Worm (Caenorhabditis elegans): ENCODE data around the gene C23G10.5.

C23G10.5 gene

ce11 chrIII:6149467-6150072, 41.3 kb upstream of the C23G10.5 start, which contains the start of the genes wht-7 and Y42G9A.1:
wht-7 (minus strand) TSS chrIII:6149597.
Y42G9A.1 (plus strand) TSS chrIII:6149961.
- no peak for TF ChIP-seq tbx-37 (GFP tag; conservative IDR thresholded peaks at IDR 0.05)
- TF ChIP-seq scrt-1 (GFP tag; IDR thresholded peaks at IDR 0.05) = no peak
- no peak for TF ChIP-seq ceh-36 (tag; optimal IDR thresholded peaks at IDR 0.05)
- TF ChIP-seq tra-4 (tag; optimal IDR thresholded peaks at IDR 0.05) = no peak
- TF ChIP-seq hmbx-1 (tag; optimal IDR thresholded peaks at IDR 0.05) = no peak
- TF ChIP-seq pes-1 (GFP tag; IDR thresholded peaks at IDR 0.05) = no peak
- no peak for TF ChIP-seq sea-1 (GFP tag; conservative IDR thresholded peaks at IDR 0.05)
- no peak for TF ChIP-seq ceh-13 (GFP tag; optimal IDR thresholded peaks at IDR 0.05)
- TF ChIP-seq tbx-11 (GFP tag; IDR thresholded peaks at IDR 0.05) = no peak
- TF ChIP-seq ama-1 (optimal IDR thresholded peaks at IDR 0.05) = no peak
- TF ChIP-seq B0310.2 (tag; optimal IDR thresholded peaks at IDR 0.05) = no peak
- TF ChIP-seq hmg-4 (GFP tag; optimal IDR thresholded peaks at IDR 0.05) = no peak
- no peak for TF ChIP-seq F13C5.2 (tag; optimal IDR thresholded peaks at IDR 0.05)
- TF ChIP-seq aly-1 (tag; optimal IDR thresholded peaks at IDR 0.05) = no peak
- no peak for TF ChIP-seq hnd-1 (tag; optimal IDR thresholded peaks at IDR 0.05)
- TF ChIP-seq flt-1 (GFP tag; IDR thresholded peaks at IDR 0.05) = no peak
- TF ChIP-seq ets-7 (tag; optimal IDR thresholded peaks at IDR 0.05) = no peak

ce11 chrIII:6154586-6154985, 36.3 kb upstream of the C23G10.5 start:
- TF ChIP-seq F13C5.2 (tag; optimal IDR thresholded peaks at IDR 0.05) = no peak
- TF ChIP-seq hmg-4 (GFP tag; optimal IDR thresholded peaks at IDR 0.05) = no peak
- TF ChIP-seq sea-1 (GFP tag; conservative IDR thresholded peaks at IDR 0.05) = no peak
- TF ChIP-seq ceh-36 (tag; optimal IDR thresholded peaks at IDR 0.05) = no peak
- TF ChIP-seq hnd-1 (tag; optimal IDR thresholded peaks at IDR 0.05) = no peak

- TF ChIP-seq aly-1 (tag; optimal IDR thresholded peaks at IDR 0.05) (no peak), sea-1 (GFP tag; conservative IDR thresholded peaks at IDR 0.05) (no peak), tbx-37 (GFP tag; conservative IDR thresholded peaks at IDR 0.05) (no peak), flt-1 (GFP tag; IDR thresholded peaks at IDR 0.05) (no peak), tra-4 (tag; optimal IDR thresholded peaks at IDR 0.05) (no peak), ama-1 (optimal IDR thresholded peaks at IDR 0.05) (no peak), ceh-13 (GFP tag; optimal IDR thresholded peaks at IDR 0.05) (no peak), B0310.2 (tag; optimal IDR thresholded peaks at IDR 0.05) (no peak), hmg-4 (GFP tag; optimal IDR thresholded peaks at IDR 0.05) (no peak), F13C5.2 (tag; optimal IDR thresholded peaks at IDR 0.05) (no peak), tbx-11 (GFP tag; IDR thresholded peaks at IDR 0.05) (no peak), hmbx-1 (tag; optimal IDR thresholded peaks at IDR 0.05) (no peak)
These were observed 35.1 kb upstream of the C23G10.5 start for ce11 chrIII:6155787-6156186.

ce11 chrIII:6157708-6158321, 33.1 kb upstream of the C23G10.5 start, which contains the start of gene anmt-2:
anmt-2 (minus strand) TSS chrIII:6157758.
- TF ChIP-seq tbx-37 (GFP tag; conservative IDR thresholded peaks at IDR 0.05) (no peak), tbx-11 (GFP tag; IDR thresholded peaks at IDR 0.05) (no peak), flt-1 (GFP tag; IDR thresholded peaks at IDR 0.05) (no peak), ceh-13 (GFP tag; optimal IDR thresholded peaks at IDR 0.05) (no peak), sea-1 (GFP tag; conservative IDR thresholded peaks at IDR 0.05) (no peak), scrt-1 (GFP tag; IDR thresholded peaks at IDR 0.05) (no peak), hnd-1 (tag; optimal IDR thresholded peaks at IDR 0.05) (no peak), F13C5.2 (tag; optimal IDR thresholded peaks at IDR 0.05) (no peak), ama-1 (optimal IDR thresholded peaks at IDR 0.05) (no peak), hmg-4 (GFP tag; optimal IDR thresholded peaks at IDR 0.05) (no peak), ceh-36 (tag; optimal IDR thresholded peaks at IDR 0.05) (no peak)

- TF ChIP-seq tbx-11 (GFP tag; IDR thresholded peaks at IDR 0.05) = peak; percentile 87
- TF ChIP-seq aly-1 (tag; optimal IDR thresholded peaks at IDR 0.05) = peak; percentile 71
- no peak for TF ChIP-seq ets-7 (tag; optimal IDR thresholded peaks at IDR 0.05)
- peak; percentile 88 for TF ChIP-seq B0310.2 (tag; optimal IDR thresholded peaks at IDR 0.05)
- TF ChIP-seq tbx-37 (GFP tag; conservative IDR thresholded peaks at IDR 0.05) = peak; percentile 87
- TF ChIP-seq hnd-1 (tag; optimal IDR thresholded peaks at IDR 0.05) = peak; percentile 81
- TF ChIP-seq sea-1 (GFP tag; conservative IDR thresholded peaks at IDR 0.05) = peak; percentile 94
- TF ChIP-seq F13C5.2 (tag; optimal IDR thresholded peaks at IDR 0.05) = peak; percentile 92
- TF ChIP-seq ama-1 (optimal IDR thresholded peaks at IDR 0.05) = no peak
- peak; percentile 91 for TF ChIP-seq ceh-36 (tag; optimal IDR thresholded peaks at IDR 0.05)
- TF ChIP-seq ceh-13 (GFP tag; optimal IDR thresholded peaks at IDR 0.05) = peak; percentile 83
- TF ChIP-seq hmg-4 (GFP tag; optimal IDR thresholded peaks at IDR 0.05) = peak; percentile 88
- peak; percentile 72 for TF ChIP-seq hmbx-1 (tag; optimal IDR thresholded peaks at IDR 0.05)
- peak; percentile 94 for TF ChIP-seq pes-1 (GFP tag; IDR thresholded peaks at IDR 0.05)
- TF ChIP-seq tra-4 (tag; optimal IDR thresholded peaks at IDR 0.05) = peak; percentile 74
- TF ChIP-seq flt-1 (GFP tag; IDR thresholded peaks at IDR 0.05) = peak; percentile 93
- peak; percentile 95 for TF ChIP-seq scrt-1 (GFP tag; IDR thresholded peaks at IDR 0.05)
These were observed 32.1 kb upstream of the C23G10.5 start, which contains the start of gene nfm-1 for ce11 chrIII:6158642-6159475. nfm-1 (plus strand) TSS chrIII:6159453.

- TF ChIP-seq ets-7 (tag; optimal IDR thresholded peaks at IDR 0.05) (no peak), flt-1 (GFP tag; IDR thresholded peaks at IDR 0.05) (no peak)
These were observed 27.5 kb upstream of the C23G10.5 start for ce11 chrIII:6163381-6163780.
